Worm (Caenorhabditis elegans) whole organism, L1 larva: ENCODE measurements around the gene cgr-1.

ENCODE experiments used
- ama-1 ChIP-seq: fragments of 150-350 bp; optimal IDR thresholded peaks from 2 replicates; lab custom pipeline; 2014
- ceh-8 ChIP-seq: fragments of 200-800 bp; sonication (Bioruptor generic); optimal IDR thresholded peaks from 2 replicates; lab custom pipeline; 2018; ENCODE audit warnings: mild to moderate bottlenecking, missing genetic modification characterization, moderate library complexity, missing compliant biosample characterization
- lin-13 ChIP-seq: fragments of 150-350 bp; optimal IDR thresholded peaks from 2 replicates; lab custom pipeline; 2014; ENCODE audit warnings: missing biosample characterization, missing genetic modification reagents, missing genetic modification characterization
- nhr-12 ChIP-seq: sonication (generic microtip); optimal IDR thresholded peaks from 2 replicates; lab custom pipeline; 2017; ENCODE audit warnings: missing biosample characterization, missing genetic modification characterization
- tbx-2 ChIP-seq: sonication (generic microtip); optimal IDR thresholded peaks from 2 replicates; lab custom pipeline; 2016; ENCODE audit warnings: missing genetic modification characterization, missing compliant biosample characterization
- unc-86 ChIP-seq: sonication (generic microtip); optimal IDR thresholded peaks from 2 replicates; lab custom pipeline; 2016; ENCODE audit warnings: missing genetic modification characterization, missing compliant biosample characterization
- ztf-11 ChIP-seq, 2 experiments: sonication (generic microtip); optimal IDR thresholded peaks; 2 replicates each; lab custom pipeline; 2016 to 2017; ENCODE audit warnings: missing genetic modification characterization in 2 of 2, missing biosample characterization in 1 of 2, missing compliant biosample characterization in 1 of 2

DNA sequence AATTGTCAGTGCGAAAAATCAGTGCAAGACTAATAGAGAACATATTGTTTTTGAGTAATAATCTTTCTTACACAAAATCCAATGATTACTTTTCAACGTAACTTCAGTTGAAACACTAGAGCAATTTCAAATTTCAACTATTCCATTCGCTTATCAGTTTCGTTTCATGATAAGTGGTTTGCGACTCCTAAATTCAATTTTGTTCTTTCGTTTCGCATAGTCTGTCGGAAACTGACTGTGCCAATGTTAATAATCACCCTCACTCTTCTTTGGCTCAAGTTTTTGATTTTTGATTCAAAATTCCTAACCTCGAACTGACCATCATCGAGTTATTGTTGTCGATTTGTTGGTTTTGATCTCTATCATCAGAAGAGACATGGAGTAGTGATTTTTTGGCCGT is 51.5 kb downstream of the cgr-1 start:
- TF ChIP-seq ama-1 (lab: Kevin White, UChicago) (no peak), tbx-2 (no peak), lin-13 (GFP tag; lab: Kevin White, UChicago) (no peak), unc-86 (no peak), ztf-11 (tag; optimal IDR thresholded peaks at IDR 0.05; lab: Kevin White, UChicago) (no peak), ceh-8 (no peak), nhr-12 (tag; lab: Kevin White, UChicago) (no peak)
